Fruit fly (Drosophila melanogaster) whole organism: ENCODE measurements around the gene lili.

ENCODE experiments used
- CG8478 ChIP-seq: fragments of >200 bp; optimal IDR thresholded peaks from 2 replicates; lab custom pipeline; 2018; ENCODE audit warnings: inconsistent platforms
- Dll ChIP-seq: fragments of >200 bp; optimal IDR thresholded peaks from 2 replicates; lab custom pipeline; 2017
- EcR ChIP-seq, 2 experiments: fragments of >200 bp; optimal IDR thresholded peaks; 2 replicates each; lab custom pipeline; 2017; ENCODE audit warnings: missing biosample characterization in 2 of 2, missing genetic modification characterization in 2 of 2, missing genetic modification reagents in 2 of 2
- pan ChIP-seq: fragments of >200 bp; optimal IDR thresholded peaks from 2 replicates; lab custom pipeline; 2017
- psq ChIP-seq: fragments of >200 bp; optimal IDR thresholded peaks from 2 replicates; lab custom pipeline; 2017
- usp ChIP-seq: fragments of >200 bp; optimal IDR thresholded peaks from 2 replicates; lab custom pipeline; 2017; ENCODE audit warnings: missing biosample characterization, missing genetic modification characterization, mixed read lengths

The lili gene

dm6 chr3R:24809576-24810279, 4.1 kb downstream of the lili start:
- TF ChIP-seq pan (lab: Kevin White, UChicago) (no peak), CG8478 (lab: Kevin White, UChicago) (no peak), EcR (GFP tag; optimal IDR thresholded peaks at IDR 0.05; lab: Kevin White, UChicago) (no peak), usp (GFP tag; lab: Kevin White, UChicago) (no peak)

dm6 chr3R:24807321-24807720, 6.5 kb downstream of the lili start, which contains the start of gene CG6980:
TSS of gene CG6980 (plus strand) at chr3R:24807621.
- TF ChIP-seq pan (lab: Kevin White, UChicago): no peak
- TF ChIP-seq usp (GFP tag; lab: Kevin White, UChicago): no peak
- no peak for TF ChIP-seq CG8478 (lab: Kevin White, UChicago)
- no peak for TF ChIP-seq EcR (GFP tag; optimal IDR thresholded peaks at IDR 0.05; lab: Kevin White, UChicago)
- no peak for TF ChIP-seq Dll
- no peak for TF ChIP-seq psq (lab: Kevin White, UChicago)

DNA sequence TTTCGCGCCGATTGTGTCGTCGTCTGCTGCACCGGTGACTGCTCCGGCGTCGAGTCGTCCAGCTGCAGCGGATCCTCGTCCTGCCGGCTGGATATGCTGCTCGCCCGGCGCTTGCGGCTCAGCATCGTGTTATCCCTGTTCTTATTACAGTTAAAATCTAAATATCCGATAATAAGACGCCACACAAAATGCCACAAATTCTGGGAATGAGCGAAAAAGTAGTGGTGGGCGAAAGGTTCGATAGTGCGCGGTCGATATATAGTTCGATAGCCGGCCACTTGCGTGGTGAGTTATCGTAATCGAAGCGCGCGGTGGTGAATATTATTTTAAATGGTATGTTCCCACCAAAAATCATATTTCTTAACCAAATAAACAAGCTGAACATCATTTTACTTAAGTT, 8.8 kb downstream of the lili start, which contains the start of gene polybromo:
Gene polybromo, minus strand, starts transcription at position 212 of the 400 bp plus-strand sequence.
- TF ChIP-seq CG8478 (lab: Kevin White, UChicago) (no peak), usp (GFP tag; lab: Kevin White, UChicago) (no peak), pan (lab: Kevin White, UChicago) (no peak), psq (lab: Kevin White, UChicago) (no peak), Dll (no peak), EcR (GFP tag; optimal IDR thresholded peaks at IDR 0.05; lab: Kevin White, UChicago) (no peak)

DNA sequence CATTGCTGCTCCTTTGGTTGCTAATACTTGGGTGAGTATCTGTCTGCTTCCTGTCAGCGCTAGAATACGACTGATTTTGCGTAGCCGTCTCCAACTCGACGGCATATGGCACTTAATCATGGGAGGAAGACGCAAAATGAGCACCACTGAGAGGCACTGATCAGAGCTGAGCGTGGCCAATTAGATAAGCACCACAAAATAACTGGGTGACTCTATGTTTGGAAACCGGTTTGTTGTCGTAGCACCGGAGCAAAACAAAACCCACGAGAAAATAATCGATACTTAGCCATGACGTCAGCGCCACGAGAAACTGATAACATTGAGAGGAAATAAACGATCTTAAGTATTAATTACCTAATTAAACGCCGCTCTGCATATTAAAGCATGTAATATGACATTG, 14.3 kb downstream of the lili start, which contains the start of gene Ude:
Gene Ude, minus strand, starts transcription at position 166 of the 400 bp plus-strand sequence.
- TF ChIP-seq usp (GFP tag; lab: Kevin White, UChicago) (no peak), Dll (no peak), CG8478 (lab: Kevin White, UChicago) (no peak), EcR (GFP tag; optimal IDR thresholded peaks at IDR 0.05; lab: Kevin White, UChicago) (no peak), psq (lab: Kevin White, UChicago) (no peak), pan (lab: Kevin White, UChicago) (no peak)

DNA sequence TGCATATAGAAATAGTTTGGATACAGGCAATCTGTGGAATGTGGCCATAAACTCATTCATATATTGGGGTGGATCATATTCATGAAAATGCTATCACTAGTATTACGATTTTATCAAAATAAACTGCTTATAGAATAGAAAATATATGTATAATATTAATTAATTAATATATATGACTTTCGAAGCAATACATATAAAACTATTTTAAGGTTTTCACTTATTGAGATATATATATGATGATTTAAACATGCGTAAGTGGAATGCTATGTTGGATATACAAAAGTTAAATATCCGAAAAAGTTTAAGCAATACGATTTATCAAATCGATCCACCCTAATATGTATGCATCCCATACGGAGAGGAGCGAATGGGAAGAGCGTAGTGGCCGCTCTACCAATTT, 15.2 kb downstream of the lili start:
- no peak for TF ChIP-seq Dll
- TF ChIP-seq CG8478 (lab: Kevin White, UChicago): no peak
- no peak for TF ChIP-seq pan (lab: Kevin White, UChicago)
- TF ChIP-seq EcR (GFP tag; optimal IDR thresholded peaks at IDR 0.05; lab: Kevin White, UChicago): no peak
- no peak for TF ChIP-seq usp (GFP tag; lab: Kevin White, UChicago)
- TF ChIP-seq psq (lab: Kevin White, UChicago): no peak

- no peak for TF ChIP-seq CG8478 (lab: Kevin White, UChicago)
- no peak for TF ChIP-seq EcR (GFP tag; optimal IDR thresholded peaks at IDR 0.05; lab: Kevin White, UChicago)
Observed at dm6 chr3R:24790036-24790435, 23.8 kb downstream of the lili start, which contains the start of gene CG13634. TSS of gene CG13634 (minus strand) at chr3R:24790136.

- TF ChIP-seq CG8478 (lab: Kevin White, UChicago): no peak
- no peak for TF ChIP-seq EcR (GFP tag; optimal IDR thresholded peaks at IDR 0.05; lab: Kevin White, UChicago)
- no peak for TF ChIP-seq usp (GFP tag; lab: Kevin White, UChicago)
- TF ChIP-seq Dll: no peak
- no peak for TF ChIP-seq psq (lab: Kevin White, UChicago)
- no peak for TF ChIP-seq pan (lab: Kevin White, UChicago)
Observed at dm6 chr3R:24787734-24788133, 26.1 kb downstream of the lili start, which contains the start of gene Ets96B. TSS of gene Ets96B (plus strand) at chr3R:24788054.

DNA sequence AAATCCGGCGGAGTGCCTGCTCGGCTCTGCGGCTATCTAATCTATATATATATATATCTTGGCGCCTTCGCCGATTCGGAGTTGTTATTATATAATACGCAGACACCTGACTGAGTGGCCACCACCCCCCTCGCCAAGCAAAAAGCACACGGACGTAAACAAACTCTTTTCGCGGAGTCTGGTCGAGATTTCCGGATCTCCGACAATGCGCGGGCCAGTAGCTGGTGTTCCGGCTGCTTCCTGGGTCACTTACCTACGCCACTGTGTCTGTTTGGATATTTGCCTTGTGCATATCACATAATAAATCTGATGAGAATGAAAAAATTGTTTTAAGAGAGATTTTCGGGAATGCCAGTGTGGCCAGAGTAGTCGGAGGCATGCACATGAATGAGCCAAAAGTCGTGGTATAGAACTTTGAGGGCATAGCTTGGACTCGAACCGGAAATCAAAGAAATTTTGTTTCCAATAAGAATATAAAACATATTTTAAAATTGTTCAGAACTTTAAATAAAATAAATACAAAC, 26.7 kb downstream of the lili start, which contains the start of gene CG5805:
Gene CG5805, minus strand, starts transcription at position 380 of the 524 bp plus-strand sequence.
- TF ChIP-seq pan (lab: Kevin White, UChicago) (no peak), CG8478 (lab: Kevin White, UChicago) (no peak), psq (lab: Kevin White, UChicago) (no peak), usp (GFP tag; lab: Kevin White, UChicago) (no peak), Dll (no peak), EcR (GFP tag; optimal IDR thresholded peaks at IDR 0.05; lab: Kevin White, UChicago) (no peak)

dm6 chr3R:24778218-24778739, 35.5 kb downstream of the lili start:
- no peak for TF ChIP-seq pan (lab: Kevin White, UChicago)
- TF ChIP-seq psq (lab: Kevin White, UChicago): no peak
- no peak for TF ChIP-seq EcR (GFP tag; optimal IDR thresholded peaks at IDR 0.05; lab: Kevin White, UChicago)
- TF ChIP-seq Dll: no peak
- TF ChIP-seq CG8478 (lab: Kevin White, UChicago): no peak
- no peak for TF ChIP-seq usp (GFP tag; lab: Kevin White, UChicago)

DNA sequence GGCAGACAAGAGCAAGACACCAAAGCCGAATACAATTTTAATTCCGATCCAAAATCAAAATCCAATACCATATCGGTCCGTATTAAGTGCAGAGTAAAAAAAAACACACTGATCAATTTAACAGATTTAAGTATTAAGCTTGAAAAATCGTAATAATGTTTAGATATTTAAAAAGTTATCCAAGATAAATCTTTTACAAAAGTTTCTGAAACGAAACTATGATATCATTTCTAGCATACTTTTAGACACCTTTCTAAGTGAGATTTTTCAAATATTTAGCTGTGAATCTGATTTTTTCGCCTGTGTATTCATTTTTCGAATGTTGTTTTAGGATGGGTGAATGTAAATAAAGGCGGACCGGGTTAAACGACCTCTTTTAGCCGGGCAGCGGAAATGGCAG, 36.7 kb downstream of the lili start:
- no peak for TF ChIP-seq EcR (GFP tag; optimal IDR thresholded peaks at IDR 0.05; lab: Kevin White, UChicago)
- TF ChIP-seq usp (GFP tag; lab: Kevin White, UChicago): no peak
- no peak for TF ChIP-seq Dll
- no peak for TF ChIP-seq pan (lab: Kevin White, UChicago)
- TF ChIP-seq CG8478 (lab: Kevin White, UChicago): no peak
- no peak for TF ChIP-seq psq (lab: Kevin White, UChicago)

DNA sequence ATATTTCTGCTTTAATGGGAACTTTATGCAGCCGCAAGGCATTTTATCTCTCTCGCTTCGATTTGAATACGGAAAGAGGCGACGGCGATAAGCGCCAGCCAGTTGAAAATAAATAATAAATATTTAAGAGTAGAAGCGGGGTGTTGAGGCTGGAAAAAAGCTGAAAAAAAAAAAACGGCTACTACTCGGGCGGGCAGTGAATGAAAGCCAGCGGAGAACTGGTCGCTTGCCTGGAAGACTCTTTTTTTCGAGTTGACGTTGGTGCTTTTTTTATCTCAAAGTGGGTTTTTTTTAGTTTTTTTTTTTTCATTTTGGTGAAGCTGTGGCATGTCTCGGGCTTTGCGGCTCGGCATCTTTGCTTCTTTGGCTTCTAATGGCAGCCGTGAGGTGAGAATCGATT, 40.4 kb downstream of the lili start:
- TF ChIP-seq EcR (GFP tag; optimal IDR thresholded peaks at IDR 0.05; lab: Kevin White, UChicago): no peak
- no peak for TF ChIP-seq CG8478 (lab: Kevin White, UChicago)
- TF ChIP-seq usp (GFP tag; lab: Kevin White, UChicago): no peak
- TF ChIP-seq Dll: no peak
- no peak for TF ChIP-seq pan (lab: Kevin White, UChicago)
- TF ChIP-seq psq (lab: Kevin White, UChicago): no peak
